Worm (Caenorhabditis elegans) whole organism, late embryonic: ENCODE measurements around the gene C33G3.4.
A peak's percentile ranks its signal among the peaks of the same experiment; 100 is the strongest.

ENCODE experiments used
- C08G9.2 ChIP-seq: sonication (generic microtip); optimal IDR thresholded peaks from 2 replicates; lab custom pipeline; 2016; ENCODE audit warnings: mild to moderate bottlenecking, missing genetic modification characterization, moderate library complexity, missing compliant biosample characterization
- C38D4.7 ChIP-seq: fragments of 200-800 bp; sonication (Bioruptor generic); optimal IDR thresholded peaks from 2 replicates; lab custom pipeline; 2018; ENCODE audit warnings: mild to moderate bottlenecking, missing genetic modification characterization, moderate library complexity, missing compliant biosample characterization
- F13H6.1 ChIP-seq: sonication (generic microtip); optimal IDR thresholded peaks from 2 replicates; lab custom pipeline; 2016; ENCODE audit warnings: missing genetic modification characterization, missing compliant biosample characterization
- K09A11.1 ChIP-seq: sonication (generic microtip); optimal IDR thresholded peaks from 2 replicates; lab custom pipeline; 2017; ENCODE audit warnings: antibody characterized with exemption, mild to moderate bottlenecking, missing genetic modification characterization, missing compliant biosample characterization; ENCODE audit not compliant: insufficient read depth
- T23F11.4 ChIP-seq: fragments of 200-800 bp; sonication (Bioruptor generic); optimal IDR thresholded peaks from 2 replicates; lab custom pipeline; 2018; ENCODE audit warnings: mild to moderate bottlenecking, missing genetic modification characterization, missing compliant biosample characterization
- Y22D7AL.16 ChIP-seq: sonication (generic microtip); optimal IDR thresholded peaks from 2 replicates; lab custom pipeline; 2016; ENCODE audit warnings: missing genetic modification characterization, missing compliant biosample characterization
- ama-1 ChIP-seq: fragments of 150-350 bp; optimal IDR thresholded peaks from 2 replicates; lab custom pipeline; 2014
- ceh-14 ChIP-seq: sonication (generic microtip); optimal IDR thresholded peaks from 2 replicates; lab custom pipeline; 2016; ENCODE audit warnings: missing genotype, missing genetic modification characterization, missing compliant biosample characterization
- ceh-18 ChIP-seq: sonication (generic microtip); optimal IDR thresholded peaks from 2 replicates; lab custom pipeline; 2016; ENCODE audit warnings: missing genetic modification characterization, missing compliant biosample characterization
- ceh-19 ChIP-seq: fragments of 200-800 bp; sonication (Bioruptor generic); optimal IDR thresholded peaks from 2 replicates; lab custom pipeline; 2018; ENCODE audit warnings: mild to moderate bottlenecking, missing genetic modification characterization, missing compliant biosample characterization
- ceh-2 ChIP-seq: sonication (generic microtip); optimal IDR thresholded peaks from 2 replicates; lab custom pipeline; 2016; ENCODE audit warnings: missing genotype, missing genetic modification characterization, missing compliant biosample characterization
- ceh-24 ChIP-seq: sonication (generic microtip); optimal IDR thresholded peaks from 2 replicates; lab custom pipeline; 2016; ENCODE audit warnings: mild to moderate bottlenecking, missing genetic modification characterization, missing compliant biosample characterization
- ceh-31 ChIP-seq: sonication (generic microtip); optimal IDR thresholded peaks from 2 replicates; lab custom pipeline; 2016; ENCODE audit warnings: missing genetic modification characterization, missing compliant biosample characterization
- ceh-34 ChIP-seq: sonication (generic microtip); optimal IDR thresholded peaks from 2 replicates; lab custom pipeline; 2016; ENCODE audit warnings: mild to moderate bottlenecking, missing genetic modification characterization, missing compliant biosample characterization
- ceh-6 ChIP-seq: fragments of 200-800 bp; sonication (Bioruptor generic); optimal IDR thresholded peaks from 2 replicates; lab custom pipeline; 2018; ENCODE audit warnings: mild to moderate bottlenecking, missing genetic modification characterization, missing compliant biosample characterization
- ceh-9 ChIP-seq: sonication (generic microtip); optimal IDR thresholded peaks from 2 replicates; lab custom pipeline; 2016; ENCODE audit warnings: mild to moderate bottlenecking, missing genetic modification characterization, inconsistent platforms, missing compliant biosample characterization
- dmd-4 ChIP-seq: sonication (generic microtip); optimal IDR thresholded peaks from 2 replicates; lab custom pipeline; 2016; ENCODE audit warnings: borderline replicate concordance, missing genetic modification characterization, missing compliant biosample characterization
- elt-4 ChIP-seq: sonication (generic microtip); optimal IDR thresholded peaks from 2 replicates; lab custom pipeline; 2016; ENCODE audit warnings: missing genetic modification characterization, missing compliant biosample characterization
- eyg-1 ChIP-seq: sonication (generic microtip); optimal IDR thresholded peaks from 2 replicates; lab custom pipeline; 2016; ENCODE audit warnings: missing genotype, missing genetic modification characterization, missing compliant biosample characterization
- gmeb-2 ChIP-seq: sonication (generic microtip); optimal IDR thresholded peaks from 2 replicates; lab custom pipeline; 2016; ENCODE audit warnings: missing genetic modification characterization, inconsistent platforms, missing compliant biosample characterization
- hlh-13 ChIP-seq: fragments of 200-800 bp; sonication (Bioruptor generic); optimal IDR thresholded peaks from 2 replicates; lab custom pipeline; 2018; ENCODE audit warnings: mild to moderate bottlenecking, missing genetic modification characterization, missing compliant biosample characterization
- hlh-6 ChIP-seq: sonication (generic microtip); optimal IDR thresholded peaks from 2 replicates; lab custom pipeline; 2016; ENCODE audit warnings: missing genotype, missing genetic modification characterization, missing compliant biosample characterization
- lim-6 ChIP-seq: sonication (generic microtip); optimal IDR thresholded peaks from 2 replicates; lab custom pipeline; 2016; ENCODE audit warnings: missing genetic modification characterization, missing compliant biosample characterization
- madf-2 ChIP-seq: sonication (generic microtip); optimal IDR thresholded peaks from 2 replicates; lab custom pipeline; 2017; ENCODE audit warnings: missing genetic modification characterization, missing compliant biosample characterization
- nhr-11 ChIP-seq: fragments of 150-350 bp; optimal IDR thresholded peaks from 2 replicates; lab custom pipeline; 2014; ENCODE audit warnings: missing biosample characterization, missing genetic modification characterization
- nhr-232 ChIP-seq: sonication (generic microtip); optimal IDR thresholded peaks from 2 replicates; lab custom pipeline; 2016; ENCODE audit warnings: missing genetic modification characterization, missing compliant biosample characterization
- pag-3 ChIP-seq: sonication (generic microtip); optimal IDR thresholded peaks from 2 replicates; lab custom pipeline; 2016; ENCODE audit warnings: missing compliant biosample characterization, missing genetic modification characterization, borderline replicate concordance
- pax-1 ChIP-seq: fragments of 150-350 bp; optimal IDR thresholded peaks from 2 replicates; lab custom pipeline; 2014; ENCODE audit warnings: missing biosample characterization, missing genetic modification characterization
- pha-2 ChIP-seq: sonication (generic microtip); optimal IDR thresholded peaks from 2 replicates; lab custom pipeline; 2017; ENCODE audit warnings: mild to moderate bottlenecking, missing genetic modification characterization, missing compliant biosample characterization
- pros-1 ChIP-seq: fragments of 150-350 bp; optimal IDR thresholded peaks from 2 replicates; lab custom pipeline; 2014; ENCODE audit warnings: missing biosample characterization, missing genetic modification reagents, missing genetic modification characterization
- ref-2 ChIP-seq: sonication (generic microtip); optimal IDR thresholded peaks from 2 replicates; lab custom pipeline; 2016; ENCODE audit warnings: missing genetic modification characterization, missing compliant biosample characterization
- sdc-2 ChIP-seq: sonication (generic microtip); optimal IDR thresholded peaks from 2 replicates; lab custom pipeline; 2016; ENCODE audit warnings: missing genotype, missing genetic modification characterization, missing compliant biosample characterization
- syd-9 ChIP-seq: sonication (generic microtip); optimal IDR thresholded peaks from 2 replicates; lab custom pipeline; 2016; ENCODE audit warnings: mild to moderate bottlenecking, missing genetic modification characterization, moderate library complexity, missing compliant biosample characterization
- tbx-2 ChIP-seq: sonication (generic microtip); optimal IDR thresholded peaks from 2 replicates; lab custom pipeline; 2016; ENCODE audit warnings: missing genetic modification characterization, missing compliant biosample characterization
- tbx-7 ChIP-seq: sonication (generic microtip); optimal IDR thresholded peaks from 2 replicates; lab custom pipeline; 2016; ENCODE audit warnings: missing genotype, missing genetic modification characterization, missing compliant biosample characterization
- ttx-3 ChIP-seq: sonication (generic microtip); optimal IDR thresholded peaks from 2 replicates; lab custom pipeline; 2016; ENCODE audit warnings: missing genetic modification reagents, missing genetic modification characterization, missing compliant biosample characterization
- unc-42 ChIP-seq: sonication (generic microtip); optimal IDR thresholded peaks from 2 replicates; lab custom pipeline; 2016; ENCODE audit warnings: missing genotype, missing genetic modification characterization, missing compliant biosample characterization
- unc-86 ChIP-seq: sonication (generic microtip); optimal IDR thresholded peaks from 2 replicates; lab custom pipeline; 2016; ENCODE audit warnings: missing genetic modification characterization, missing compliant biosample characterization

C33G3.4 gene

ce11 chrX:14026893-14027292 lies 44.1 kb upstream of the C33G3.4 start (continued):
- TF ChIP-seq ceh-18, result no peak
- TF ChIP-seq sdc-2, result peak; percentile 75
- no peak for TF ChIP-seq C08G9.2 (tag; lab: Kevin White, UChicago)
- TF ChIP-seq nhr-232 (tag; lab: Kevin White, UChicago), result no peak
- TF ChIP-seq ceh-34 (tag; lab: Kevin White, UChicago), result peak; percentile 23
- TF ChIP-seq madf-2, result no peak
- no peak for TF ChIP-seq ceh-19
- no peak for TF ChIP-seq syd-9
- TF ChIP-seq pax-1 (tag; lab: Kevin White, UChicago), result no peak
- peak; percentile 13 for TF ChIP-seq ceh-31 (tag; lab: Kevin White, UChicago)
- TF ChIP-seq pag-3 (tag; lab: Kevin White, UChicago), result no peak
- no peak for TF ChIP-seq ama-1 (lab: Kevin White, UChicago)
- TF ChIP-seq Y22D7AL.16 (tag; lab: Kevin White, UChicago), result no peak
- TF ChIP-seq nhr-11 (tag; lab: Kevin White, UChicago), result no peak
- TF ChIP-seq ceh-24 (tag; lab: Kevin White, UChicago), result no peak
- TF ChIP-seq unc-86 (tag; lab: Kevin White, UChicago), result no peak
- no peak for TF ChIP-seq tbx-7 (tag; lab: Kevin White, UChicago)
- peak; percentile 6 for TF ChIP-seq ceh-2 (tag; lab: Kevin White, UChicago)
- TF ChIP-seq ceh-9, result no peak
- no peak for TF ChIP-seq ttx-3
- TF ChIP-seq ref-2 (tag; lab: Kevin White, UChicago), result peak; percentile 78

- no peak for TF ChIP-seq ceh-9
- TF ChIP-seq gmeb-2 (tag; lab: Kevin White, UChicago), result no peak
- no peak for TF ChIP-seq K09A11.1 (tag; lab: Kevin White, UChicago)
- peak; percentile 60 for TF ChIP-seq ceh-14 (tag; lab: Kevin White, UChicago)
- TF ChIP-seq tbx-2 (tag; lab: Kevin White, UChicago), result peak; percentile 23
- no peak for TF ChIP-seq ceh-31 (tag; lab: Kevin White, UChicago)
- TF ChIP-seq madf-2, result no peak
- TF ChIP-seq elt-4 (tag; lab: Kevin White, UChicago), result no peak
- TF ChIP-seq unc-42 (tag; lab: Kevin White, UChicago), result peak; percentile 66
- no peak for TF ChIP-seq hlh-13 (GFP tag; lab: Kevin White, UChicago)
- no peak for TF ChIP-seq T23F11.4 (GFP tag; lab: Kevin White, UChicago)
Measured at ce11 chrX:14028492-14028891, 42.5 kb upstream of the C33G3.4 start.

DNA sequence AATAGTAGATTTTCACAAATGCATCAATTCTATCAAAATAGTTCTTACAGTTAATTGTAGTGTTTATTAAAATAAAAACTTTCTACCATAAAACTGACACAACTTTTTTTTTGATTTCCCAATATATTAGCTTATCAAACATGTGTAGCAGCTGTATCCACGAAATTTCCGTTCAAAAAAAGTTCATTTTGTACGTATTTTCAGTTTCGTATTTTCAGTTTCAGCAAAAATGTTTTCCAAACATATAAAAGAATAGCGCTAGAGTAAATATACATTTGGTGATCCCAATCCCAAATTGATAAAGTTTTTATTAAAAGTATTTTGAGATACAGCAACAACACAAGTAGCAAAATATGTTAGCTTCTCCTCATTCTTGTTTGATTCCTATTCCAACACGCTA lies 41.6 kb upstream of the C33G3.4 start:
- TF ChIP-seq eyg-1 (no peak), dmd-4 (tag; lab: Kevin White, UChicago) (no peak), unc-86 (tag; lab: Kevin White, UChicago) (no peak), C38D4.7 (GFP tag; lab: Kevin White, UChicago) (no peak), hlh-13 (GFP tag; lab: Kevin White, UChicago) (no peak), hlh-6 (no peak), T23F11.4 (GFP tag; lab: Kevin White, UChicago) (no peak), lim-6 (tag; lab: Kevin White, UChicago) (no peak), pros-1 (no peak), ceh-6 (GFP tag; lab: Kevin White, UChicago) (no peak), sdc-2 (no peak), pha-2 (tag; lab: Kevin White, UChicago) (no peak), tbx-7 (tag; lab: Kevin White, UChicago) (no peak), F13H6.1 (tag; lab: Kevin White, UChicago) (no peak)

ce11 chrX:14029872-14030271 lies 41.1 kb upstream of the C33G3.4 start:
- no peak for TF ChIP-seq pax-1 (tag; lab: Kevin White, UChicago)
- peak; percentile 64 for TF ChIP-seq unc-42 (tag; lab: Kevin White, UChicago)
